Fruit fly (Drosophila melanogaster) whole organism, embryonic: ENCODE measurements around the gene CBP.
A peak's percentile ranks its signal among the peaks of the same experiment; 100 is the strongest.

Experiments
- Atf6 ChIP-seq: fragments of 200-800 bp; sonication (Bioruptor generic); IDR thresholded peaks from 2 replicates; pipeline ENCODE4 v1.3.6; 2022; ENCODE audit warnings: missing biosample characterization, missing genetic modification characterization
- B-H1 ChIP-seq: fragments of 200-800 bp; sonication (Bioruptor generic); IDR thresholded peaks from 3 replicates; pipeline ENCODE4 v1.3.6; 2022; ENCODE audit warnings: missing biosample characterization, missing genetic modification characterization
- BtbVII ChIP-seq: fragments of 200-800 bp; sonication (Bioruptor generic); optimal IDR thresholded peaks from 3 replicates; lab custom pipeline; 2017; ENCODE audit warnings: missing biosample characterization, mild to moderate bottlenecking, missing genetic modification characterization
- CG10147 ChIP-seq: fragments of 200-800 bp; sonication (Bioruptor generic); optimal IDR thresholded peaks from 2 replicates; lab custom pipeline; 2019; ENCODE audit warnings: missing biosample characterization, mild to moderate bottlenecking, missing genetic modification characterization, moderate library complexity
- CG10462 ChIP-seq: fragments of 200-800 bp; sonication (Bioruptor generic); optimal IDR thresholded peaks from 2 replicates; lab custom pipeline; 2016; ENCODE audit warnings: missing biosample characterization, missing genetic modification characterization
- CG11093 ChIP-seq: fragments of 200-800 bp; sonication (Bioruptor generic); IDR thresholded peaks from 3 replicates; pipeline ENCODE4 v1.3.6; 2022; ENCODE audit warnings: missing biosample characterization, missing genetic modification characterization
- CG11695 ChIP-seq: fragments of 200-800 bp; sonication (Bioruptor generic); IDR thresholded peaks from 3 replicates; pipeline ENCODE4 v1.3.6; 2022; ENCODE audit warnings: missing biosample characterization, missing genetic modification characterization
- CG12155 ChIP-seq: fragments of 200-800 bp; sonication (Bioruptor generic); optimal IDR thresholded peaks from 3 replicates; lab custom pipeline; 2016; ENCODE audit warnings: missing biosample characterization, missing genetic modification characterization
- CG13424 ChIP-seq: fragments of 200-800 bp; sonication (Bioruptor generic); optimal IDR thresholded peaks from 2 replicates; lab custom pipeline; 2019; ENCODE audit warnings: missing biosample characterization, mild to moderate bottlenecking, missing genetic modification characterization, moderate library complexity
- CG15011 ChIP-seq: fragments of 200-800 bp; sonication (Bioruptor generic); optimal IDR thresholded peaks from 3 replicates; lab custom pipeline; 2018; ENCODE audit warnings: missing biosample characterization, mild to moderate bottlenecking, missing genetic modification characterization
- CG1603 ChIP-seq: fragments of 200-800 bp; sonication (Bioruptor generic); optimal IDR thresholded peaks from 2 replicates; lab custom pipeline; 2019; ENCODE audit warnings: missing biosample characterization, mild to moderate bottlenecking, missing genetic modification characterization, moderate library complexity
- CG16863 ChIP-seq: fragments of 200-800 bp; sonication (Bioruptor generic); optimal IDR thresholded peaks from 3 replicates; lab custom pipeline; 2016; ENCODE audit warnings: missing biosample characterization, missing genetic modification characterization
- CG17328 ChIP-seq: fragments of 200-800 bp; sonication (Bioruptor generic); IDR thresholded peaks from 2 replicates; pipeline ENCODE4 v1.3.6; 2022; ENCODE audit warnings: missing biosample characterization, missing genetic modification characterization
- CG17568 ChIP-seq: fragments of 200-800 bp; sonication (Bioruptor generic); optimal IDR thresholded peaks from 2 replicates; lab custom pipeline; 2018; ENCODE audit warnings: missing biosample characterization, mild to moderate bottlenecking, missing genetic modification characterization, moderate library complexity
- CG18011 ChIP-seq: fragments of 200-800 bp; sonication (Bioruptor generic); optimal IDR thresholded peaks from 2 replicates; lab custom pipeline; 2017; ENCODE audit warnings: missing biosample characterization, missing genetic modification characterization, mild to moderate bottlenecking, moderate library complexity, missing genotype
- CG31365 ChIP-seq: fragments of 200-800 bp; sonication (Bioruptor generic); optimal IDR thresholded peaks from 2 replicates; lab custom pipeline; 2018; ENCODE audit warnings: missing biosample characterization, mild to moderate bottlenecking, missing genetic modification characterization
- CG3163 ChIP-seq: fragments of 200-800 bp; sonication (Bioruptor generic); optimal IDR thresholded peaks from 3 replicates; lab custom pipeline; 2016; ENCODE audit warnings: missing biosample characterization, missing genetic modification characterization
- CG3407 ChIP-seq: fragments of 200-800 bp; sonication (Bioruptor generic); optimal IDR thresholded peaks from 2 replicates; lab custom pipeline; 2018; ENCODE audit warnings: missing biosample characterization, mild to moderate bottlenecking, missing genetic modification characterization
- CG5245 ChIP-seq: fragments of 200-800 bp; sonication (Bioruptor generic); optimal IDR thresholded peaks from 3 replicates; lab custom pipeline; 2016; ENCODE audit warnings: missing biosample characterization, missing genetic modification characterization
- CG6813 ChIP-seq: fragments of 200-800 bp; sonication (Bioruptor generic); optimal IDR thresholded peaks from 2 replicates; lab custom pipeline; 2017; ENCODE audit warnings: missing biosample characterization, missing genetic modification characterization, mild to moderate bottlenecking, moderate library complexity, missing genetic modification reagents
- CG8281 ChIP-seq: fragments of 200-800 bp; sonication (Bioruptor generic); optimal IDR thresholded peaks from 2 replicates; lab custom pipeline; 2018; ENCODE audit warnings: missing biosample characterization, mild to moderate bottlenecking, missing genetic modification characterization, moderate library complexity
- CG8944 ChIP-seq: fragments of 200-800 bp; sonication (Bioruptor generic); optimal IDR thresholded peaks from 3 replicates; lab custom pipeline; 2016; ENCODE audit warnings: missing biosample characterization, missing genetic modification characterization
- D ChIP-seq, 2 experiments: fragments of 200-800 bp in 1 of 2; fragments of >200 bp in 1 of 2; sonication (Bioruptor generic) in 1 of 2; optimal IDR thresholded peaks; 2 replicates in 1 of 2; 3 replicates in 1 of 2; lab custom pipeline; 2017; ENCODE audit warnings: mild to moderate bottlenecking in 1 of 2, missing biosample characterization in 1 of 2, missing genetic modification characterization in 1 of 2, missing genetic modification reagents in 1 of 2
- Hand ChIP-seq: fragments of 200-800 bp; sonication (Bioruptor generic); optimal IDR thresholded peaks from 2 replicates; lab custom pipeline; 2017; ENCODE audit warnings: mild to moderate bottlenecking, missing biosample characterization, missing genetic modification reagents, missing genetic modification characterization
- MESR4 ChIP-seq: fragments of 200-800 bp; sonication (Bioruptor generic); optimal IDR thresholded peaks from 2 replicates; lab custom pipeline; 2018; ENCODE audit warnings: missing biosample characterization, mild to moderate bottlenecking, missing genetic modification characterization, moderate library complexity
- Optix ChIP-seq: fragments of 200-800 bp; sonication (Bioruptor generic); IDR thresholded peaks from 3 replicates; pipeline ENCODE4 v1.3.6; 2022; ENCODE audit warnings: missing biosample characterization, missing genetic modification characterization
- Ravus ChIP-seq: fragments of 200-800 bp; sonication (Bioruptor generic); IDR thresholded peaks from 2 replicates; pipeline ENCODE4 v1.3.6; 2022; ENCODE audit warnings: missing biosample characterization, missing genetic modification characterization
- Rx ChIP-seq: fragments of 200-800 bp; sonication (Bioruptor generic); IDR thresholded peaks from 2 replicates; pipeline ENCODE4 v1.3.6; 2022; ENCODE audit warnings: missing biosample characterization, missing genetic modification characterization
- Side ChIP-seq: fragments of 200-800 bp; sonication (Bioruptor generic); optimal IDR thresholded peaks from 2 replicates; lab custom pipeline; 2016; ENCODE audit warnings: missing biosample characterization, missing genetic modification characterization
- Ssrp ChIP-seq: fragments of 200-800 bp; sonication (Bioruptor generic); optimal IDR thresholded peaks from 2 replicates; lab custom pipeline; 2018; ENCODE audit warnings: missing biosample characterization, mild to moderate bottlenecking, missing genetic modification characterization, moderate library complexity
- Xrp1 ChIP-seq: fragments of 200-800 bp; sonication (Bioruptor generic); IDR thresholded peaks from 2 replicates; pipeline ENCODE4 v1.3.6; 2022; ENCODE audit warnings: missing biosample characterization, missing genetic modification characterization
- abd-A ChIP-seq: fragments of 200-800 bp; sonication (Bioruptor generic); optimal IDR thresholded peaks from 3 replicates; lab custom pipeline; 2019; ENCODE audit warnings: missing biosample characterization, mild to moderate bottlenecking, missing genetic modification characterization, moderate library complexity
- al ChIP-seq: fragments of 200-800 bp; sonication (Bioruptor generic); IDR thresholded peaks from 2 replicates; pipeline ENCODE4 v1.3.6; 2022; ENCODE audit warnings: missing biosample characterization, missing genetic modification characterization
- bab2 ChIP-seq: fragments of 200-800 bp; sonication (Bioruptor generic); optimal IDR thresholded peaks from 2 replicates; lab custom pipeline; 2016; ENCODE audit warnings: missing biosample characterization, missing genetic modification characterization
- br ChIP-seq: fragments of >200 bp; optimal IDR thresholded peaks from 2 replicates; lab custom pipeline; 2017
- chm ChIP-seq: fragments of 200-800 bp; sonication (Bioruptor generic); IDR thresholded peaks from 2 replicates; pipeline ENCODE4 v1.3.6; 2022; ENCODE audit warnings: missing biosample characterization, missing genetic modification characterization
- crc ChIP-seq: fragments of 200-800 bp; sonication (Bioruptor generic); optimal IDR thresholded peaks from 2 replicates; lab custom pipeline; 2016; ENCODE audit warnings: missing biosample characterization, missing genetic modification characterization
- croc ChIP-seq: fragments of 200-800 bp; sonication (Bioruptor generic); conservative IDR thresholded peaks from 3 replicates; pipeline ENCODE4 v1.3.6; 2022; ENCODE audit warnings: missing biosample characterization, missing genetic modification characterization
- dm ChIP-seq: fragments of 200-800 bp; sonication (Bioruptor generic); optimal IDR thresholded peaks from 3 replicates; lab custom pipeline; 2016; ENCODE audit warnings: missing biosample characterization, missing genetic modification characterization
- ftz-f1 ChIP-seq: fragments of 200-800 bp; sonication (Bioruptor generic); optimal IDR thresholded peaks from 2 replicates; lab custom pipeline; 2016; ENCODE audit warnings: missing biosample characterization, missing genetic modification characterization
- gcm2 ChIP-seq: fragments of 200-800 bp; sonication (Bioruptor generic); optimal IDR thresholded peaks from 2 replicates; lab custom pipeline; 2016; ENCODE audit warnings: missing biosample characterization, missing genetic modification characterization
- hbn ChIP-seq: fragments of 200-800 bp; sonication (Bioruptor generic); IDR thresholded peaks from 2 replicates; pipeline ENCODE4 v1.3.6; 2022; ENCODE audit warnings: missing biosample characterization, missing genetic modification characterization; ENCODE audit not compliant: partially characterized antibody
- knrl ChIP-seq: fragments of 200-800 bp; sonication (Bioruptor generic); IDR thresholded peaks from 3 replicates; pipeline ENCODE4 v1.3.6; 2022; ENCODE audit warnings: missing biosample characterization, missing genetic modification characterization; ENCODE audit not compliant: partially characterized antibody
- mirr ChIP-seq: fragments of 200-800 bp; sonication (Bioruptor generic); optimal IDR thresholded peaks from 3 replicates; lab custom pipeline; 2018; ENCODE audit warnings: missing biosample characterization, mild to moderate bottlenecking, missing genetic modification characterization
- nau ChIP-seq: fragments of 200-800 bp; sonication (Bioruptor generic); optimal IDR thresholded peaks from 3 replicates; lab custom pipeline; 2017; ENCODE audit warnings: missing biosample characterization, mild to moderate bottlenecking, missing genetic modification characterization, missing genetic modification reagents
- nerfin-2 ChIP-seq: fragments of 200-800 bp; sonication (Bioruptor generic); IDR thresholded peaks from 2 replicates; pipeline ENCODE4 v1.3.6; 2022; ENCODE audit warnings: missing biosample characterization, missing genetic modification characterization; ENCODE audit not compliant: partially characterized antibody
- seq ChIP-seq: fragments of 200-800 bp; sonication (Bioruptor generic); IDR thresholded peaks from 2 replicates; pipeline ENCODE4 v1.3.6; 2022; ENCODE audit warnings: missing biosample characterization, missing genetic modification characterization
- shn ChIP-seq: fragments of 200-800 bp; sonication (Bioruptor generic); optimal IDR thresholded peaks from 3 replicates; lab custom pipeline; 2016; ENCODE audit warnings: missing biosample characterization, missing genetic modification characterization
- slp2 ChIP-seq: fragments of 200-800 bp; sonication (Bioruptor generic); optimal IDR thresholded peaks from 2 replicates; lab custom pipeline; 2016; ENCODE audit warnings: missing biosample characterization, missing genetic modification characterization
- tap ChIP-seq: fragments of 200-800 bp; optimal IDR thresholded peaks from 3 replicates; lab custom pipeline; 2019; ENCODE audit warnings: missing biosample characterization, mild to moderate bottlenecking, missing genetic modification characterization, moderate library complexity
- unc-4 ChIP-seq: fragments of 200-800 bp; sonication (Bioruptor generic); IDR thresholded peaks from 2 replicates; pipeline ENCODE4 v1.3.6; 2022; ENCODE audit warnings: missing biosample characterization, missing genetic modification characterization; ENCODE audit not compliant: partially characterized antibody

The CBP gene

DNA sequence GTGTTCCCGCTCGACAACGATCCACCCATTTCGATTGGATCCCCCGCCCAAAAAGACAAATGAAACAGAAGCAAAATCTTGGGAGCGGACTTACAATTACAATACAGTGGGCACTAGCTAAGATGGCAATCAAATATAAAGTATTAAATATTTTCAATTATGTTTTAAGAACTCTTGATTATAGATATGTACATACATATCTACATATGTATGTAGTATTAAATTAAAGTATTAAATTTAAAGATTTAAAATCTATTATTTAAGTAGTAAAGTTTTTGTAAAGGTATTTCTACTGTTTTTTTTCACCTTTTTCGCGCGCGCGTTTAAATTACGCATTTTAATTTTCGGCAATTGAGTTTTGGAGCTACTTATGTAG is 2.4 kb upstream of the CBP start (continued):
- TF ChIP-seq CG6813 (GFP tag; lab: Kevin White, UChicago) = peak; percentile 69
- peak; percentile 48; the same call in 1 of the 2 replicates for TF ChIP-seq chm (GFP tag; lab: Robert Waterston, UW)
- TF ChIP-seq CG3163 (GFP tag; lab: Kevin White, UChicago) = no peak
- no peak for TF ChIP-seq hbn (GFP tag; lab: Robert Waterston, UW)
- peak; percentile 64 for TF ChIP-seq CG17328 (GFP tag; lab: Robert Waterston, UW)
- TF ChIP-seq croc (GFP tag; lab: Robert Waterston, UW) = peak; percentile 57
- TF ChIP-seq br (lab: Kevin White, UChicago) = no peak
- no peak for TF ChIP-seq bab2 (GFP tag; lab: Kevin White, UChicago)
- TF ChIP-seq nau (GFP tag; lab: Kevin White, UChicago) = no peak
- no peak for TF ChIP-seq Side (GFP tag; lab: Kevin White, UChicago)
- no peak for TF ChIP-seq Optix (GFP tag; lab: Robert Waterston, UW)
- TF ChIP-seq dm (GFP tag; lab: Kevin White, UChicago) = no peak
- TF ChIP-seq B-H1 (GFP tag; lab: Robert Waterston, UW) = peak; percentile 33; the same call in 2 of the 3 replicates
- TF ChIP-seq CG5245 = no peak
- TF ChIP-seq CG16863 (GFP tag; lab: Kevin White, UChicago) = no peak
- peak; percentile 55 for TF ChIP-seq CG10462 (GFP tag; lab: Kevin White, UChicago)
- peak; percentile 59 for TF ChIP-seq al
- TF ChIP-seq CG31365 (tag; lab: Kevin White, UChicago) = no peak
- peak; percentile 45 for TF ChIP-seq abd-A (tag; lab: Kevin White, UChicago)
- TF ChIP-seq CG8281 (tag; lab: Kevin White, UChicago) = peak; percentile 32
- TF ChIP-seq knrl (GFP tag; lab: Robert Waterston, UW) = no peak
- peak; percentile 76 for TF ChIP-seq CG10147 (GFP tag; lab: Kevin White, UChicago)
- no peak for TF ChIP-seq ftz-f1
- TF ChIP-seq shn (GFP tag; lab: Kevin White, UChicago) = no peak
- TF ChIP-seq CG13424 (tag; lab: Kevin White, UChicago) = peak; percentile 87
- peak; percentile 64; the same call in 1 of the 3 replicates for TF ChIP-seq CG11093
- peak; percentile 75 for TF ChIP-seq tap (tag; lab: Kevin White, UChicago)
- TF ChIP-seq CG1603 (tag; lab: Kevin White, UChicago) = peak; percentile 24
- TF ChIP-seq CG3407 (GFP tag; lab: Kevin White, UChicago) = peak; percentile 35
- peak; percentile 77 for TF ChIP-seq Ssrp (tag; lab: Kevin White, UChicago)
- TF ChIP-seq MESR4 (GFP tag; lab: Kevin White, UChicago) = no peak
- peak; percentile 21 for TF ChIP-seq CG12155 (GFP tag; lab: Kevin White, UChicago)
- TF ChIP-seq mirr (GFP tag; lab: Kevin White, UChicago) = no peak
- TF ChIP-seq crc (GFP tag; lab: Kevin White, UChicago) = no peak
- no peak for TF ChIP-seq nerfin-2 (GFP tag; lab: Robert Waterston, UW)
- TF ChIP-seq CG17568 (GFP tag; lab: Kevin White, UChicago) = peak; percentile 67
- TF ChIP-seq Ravus (GFP tag; lab: Robert Waterston, UW) = peak; percentile 23; the same call in 1 of the 2 replicates
- peak; percentile 18 for TF ChIP-seq CG18011 (GFP tag; lab: Kevin White, UChicago)
- TF ChIP-seq Xrp1 (GFP tag; lab: Robert Waterston, UW) = peak; percentile 80
- TF ChIP-seq Hand (GFP tag; lab: Kevin White, UChicago) = peak; percentile 63
- TF ChIP-seq CG11695 = peak; percentile 60; the same call in 2 of the 3 replicates
- TF ChIP-seq gcm2 (GFP tag; lab: Kevin White, UChicago) = no peak
- no peak for TF ChIP-seq CG8944
- no peak for TF ChIP-seq D (optimal IDR thresholded peaks at IDR 0.05; lab: Kevin White, UChicago)
- peak; percentile 74 for TF ChIP-seq D (GFP tag; optimal IDR thresholded peaks at IDR 0.05; lab: Kevin White, UChicago)
- 0 out of 2 replicates have a peak, but pooled peaks have one; percentile 24 for TF ChIP-seq seq (GFP tag; lab: Robert Waterston, UW)
- peak; percentile 74 for TF ChIP-seq BtbVII (GFP tag; lab: Kevin White, UChicago)
- peak; percentile 84 for TF ChIP-seq Atf6 (GFP tag; lab: Robert Waterston, UW)
- no peak for TF ChIP-seq Rx (GFP tag; lab: Robert Waterston, UW)
- no peak for TF ChIP-seq unc-4
- TF ChIP-seq slp2 (GFP tag; lab: Kevin White, UChicago) = no peak
- TF ChIP-seq CG15011 (GFP tag; lab: Kevin White, UChicago) = peak; percentile 32
